Fruit fly (Drosophila melanogaster): Measurements from ENCODE around the gene CG17211.

CG17211 gene

DNA sequence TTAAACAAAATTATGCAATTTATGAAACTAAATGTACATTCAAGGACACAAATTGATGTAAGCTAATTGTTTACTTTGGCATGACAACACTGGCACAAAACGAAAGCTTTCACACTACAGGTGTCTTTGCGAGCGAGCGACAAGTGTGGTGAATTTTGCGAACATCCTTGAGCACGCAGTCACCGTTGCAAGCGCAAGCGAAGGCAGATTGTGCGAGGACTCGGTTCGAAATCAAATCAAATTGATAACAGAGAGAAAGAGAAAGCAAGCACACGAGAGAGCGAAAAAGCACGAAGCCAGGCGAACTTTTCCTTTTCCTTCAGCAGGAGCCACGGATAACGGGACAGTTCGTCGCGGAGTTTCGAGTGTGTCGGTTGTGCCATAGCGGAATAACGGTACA, 28.3 kb downstream of the CG17211 start, which contains the start of gene CG31760:
CG31760 (plus strand) TSS at position 342 of the 400 bp plus-strand sequence.
- TF ChIP-seq twi (tag; optimal IDR thresholded peaks at IDR 0.05) (peak; percentile 4), CG11504 (tag; optimal IDR thresholded peaks at IDR 0.05) (peak; percentile 84), HmgZ (tag; optimal IDR thresholded peaks at IDR 0.05) (no peak), Hey (tag; optimal IDR thresholded peaks at IDR 0.05) (no peak), CG15479 (GFP tag; optimal IDR thresholded peaks at IDR 0.05) (peak; percentile 56), Trl (optimal IDR thresholded peaks at IDR 0.05) (peak; percentile 2 to 33), Trl (GFP tag; optimal IDR thresholded peaks at IDR 0.05) (no peak), Hmx (GFP tag; optimal IDR thresholded peaks at IDR 0.05) (no peak), amos (GFP tag; IDR thresholded peaks at IDR 0.05; ENCODE audit: partially characterized antibody) (no peak), ssp (GFP tag; IDR thresholded peaks at IDR 0.05) (no peak), NC2α (GFP tag; optimal IDR thresholded peaks at IDR 0.05) (no peak), abd-A (tag; optimal IDR thresholded peaks at IDR 0.05) (peak; percentile 47), z (GFP tag; IDR thresholded peaks at IDR 0.05) (no peak), CG14441 (GFP tag; IDR thresholded peaks at IDR 0.05) (no peak), scrt (GFP tag; optimal IDR thresholded peaks at IDR 0.05) (peak; percentile 91), Deaf1 (tag; optimal IDR thresholded peaks at IDR 0.05) (peak; percentile 96), CG2889 (GFP tag; IDR thresholded peaks at IDR 0.05) (no peak), Jarid2 (GFP tag; optimal IDR thresholded peaks at IDR 0.05) (peak; percentile 7), CrebB (tag; optimal IDR thresholded peaks at IDR 0.05) (no peak), CG32772 (GFP tag; IDR thresholded peaks at IDR 0.05) (no peak), CG17385 (GFP tag; optimal IDR thresholded peaks at IDR 0.05) (no peak)

DNA sequence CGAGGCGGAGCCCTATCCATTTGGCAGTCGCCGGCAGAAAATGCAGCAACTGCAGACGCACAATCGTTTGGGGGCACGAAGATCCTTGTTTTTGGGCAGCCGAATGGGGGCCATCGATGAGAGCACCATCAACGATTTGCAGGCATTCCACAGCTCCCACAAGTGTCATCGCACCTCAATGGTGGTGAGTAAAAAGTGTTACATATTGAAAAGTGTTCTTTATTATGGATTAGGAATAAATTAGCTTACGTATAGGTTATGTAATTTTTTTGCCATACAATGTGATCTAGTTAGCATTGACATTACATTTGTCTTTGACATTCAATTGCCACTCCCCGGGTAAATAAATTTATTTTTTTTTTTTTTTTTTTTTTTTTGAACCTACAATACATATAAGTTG, 47.3 kb downstream of the CG17211 start, which contains the start of gene CG31861:
CG31861 (plus strand) TSS at position 301 of the 400 bp plus-strand sequence.
- TF ChIP-seq CG8388 (GFP tag; optimal IDR thresholded peaks at IDR 0.05), result no peak
- TF ChIP-seq lab (GFP tag; optimal IDR thresholded peaks at IDR 0.05), result no peak
- TF ChIP-seq Ets65A (GFP tag), result peak; percentile 89

DNA sequence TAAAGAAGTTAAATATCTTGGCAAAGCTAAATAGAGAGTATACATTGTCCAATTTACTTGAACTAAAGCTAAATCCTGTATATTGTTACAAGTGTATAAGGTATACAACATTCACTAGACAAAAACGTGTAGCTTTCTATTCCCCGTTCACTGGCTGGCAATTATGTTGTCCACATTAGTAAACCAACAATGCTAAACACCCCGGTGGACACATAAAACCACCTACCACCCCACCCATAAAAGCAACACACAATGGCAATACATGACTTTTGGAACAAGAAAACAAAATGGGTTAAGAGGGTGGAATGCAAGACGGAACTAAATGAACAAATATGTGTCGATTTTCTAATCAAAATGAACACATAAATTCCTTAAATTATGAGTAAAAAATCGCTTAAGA, 49.8 kb downstream of the CG17211 start, which contains the start of gene ZnT33D:
ZnT33D (plus strand) TSS at position 301 of the 400 bp plus-strand sequence.
- TF ChIP-seq gce (GFP tag; IDR thresholded peaks at IDR 0.05) (no peak), crp (GFP tag; optimal IDR thresholded peaks at IDR 0.05) (no peak), pzg (GFP tag; optimal IDR thresholded peaks at IDR 0.05) (no peak), Fer2 (tag; optimal IDR thresholded peaks at IDR 0.05) (no peak), ken (GFP tag; IDR thresholded peaks at IDR 0.05) (no peak), HHEX (GFP tag; optimal IDR thresholded peaks at IDR 0.05) (no peak), Doc2 (GFP tag; IDR thresholded peaks at IDR 0.05) (no peak), CG6813 (GFP tag; optimal IDR thresholded peaks at IDR 0.05) (no peak), CG16815 (GFP tag; optimal IDR thresholded peaks at IDR 0.05) (no peak), ssp (GFP tag; IDR thresholded peaks at IDR 0.05) (no peak), cwo (GFP tag; optimal IDR thresholded peaks at IDR 0.05) (no peak), CG10366 (GFP tag; IDR thresholded peaks at IDR 0.05) (no peak), disco-r (GFP tag; optimal IDR thresholded peaks at IDR 0.05) (no peak), lab (GFP tag; optimal IDR thresholded peaks at IDR 0.05) (no peak), Ptx1 (GFP tag; IDR thresholded peaks at IDR 0.05) (no peak), CG4424 (GFP tag; optimal IDR thresholded peaks at IDR 0.05) (no peak)

Data from whole organism, embryonic.